Fruit fly (Drosophila melanogaster) whole organism, embryonic: Measurements from ENCODE around the gene CCHa2.

Experiments used
- B-H2 ChIP-seq: fragments of 200-800 bp; sonication (Bioruptor generic); optimal IDR thresholded peaks from 2 replicates; lab custom pipeline; 2018; ENCODE audit warnings: missing biosample characterization, mild to moderate bottlenecking, missing genetic modification characterization
- CG11456 ChIP-seq: fragments of 200-800 bp; sonication (Bioruptor generic); IDR thresholded peaks from 3 replicates; pipeline ENCODE4 v1.3.6; 2022; ENCODE audit warnings: missing biosample characterization, missing genetic modification characterization
- CG12155 ChIP-seq: fragments of 200-800 bp; sonication (Bioruptor generic); optimal IDR thresholded peaks from 3 replicates; lab custom pipeline; 2016; ENCODE audit warnings: missing biosample characterization, missing genetic modification characterization
- CG1233 ChIP-seq: fragments of 200-800 bp; sonication (Bioruptor generic); optimal IDR thresholded peaks from 4 replicates; lab custom pipeline; 2018; ENCODE audit warnings: missing biosample characterization, mild to moderate bottlenecking, missing genetic modification characterization
- CG12391 ChIP-seq: fragments of 200-800 bp; sonication (Bioruptor generic); optimal IDR thresholded peaks from 3 replicates; lab custom pipeline; 2018; ENCODE audit warnings: missing biosample characterization, mild to moderate bottlenecking, missing genetic modification characterization, moderate library complexity
- CG13123 ChIP-seq: fragments of 200-800 bp; sonication (Bioruptor generic); optimal IDR thresholded peaks from 2 replicates; lab custom pipeline; 2016; ENCODE audit warnings: missing biosample characterization, missing genetic modification characterization
- CG14441 ChIP-seq: fragments of 200-800 bp; sonication (Bioruptor generic); IDR thresholded peaks from 2 replicates; pipeline ENCODE4 v1.3.6; 2022; ENCODE audit warnings: missing biosample characterization, missing genetic modification characterization
- CG15479 ChIP-seq: fragments of 200-800 bp; sonication (Bioruptor generic); optimal IDR thresholded peaks from 3 replicates; lab custom pipeline; 2019; ENCODE audit warnings: missing biosample characterization, mild to moderate bottlenecking, missing genetic modification characterization, moderate library complexity
- CG16813 ChIP-seq: fragments of 200-800 bp; sonication (Bioruptor generic); IDR thresholded peaks from 3 replicates; pipeline ENCODE4 v1.3.6; 2022; ENCODE audit warnings: missing biosample characterization, missing genetic modification characterization; ENCODE audit not compliant: partially characterized antibody
- CG17612 ChIP-seq: fragments of 200-800 bp; sonication (Bioruptor generic); IDR thresholded peaks from 2 replicates; pipeline ENCODE4 v1.3.6; 2022; ENCODE audit warnings: missing biosample characterization, missing genetic modification characterization
- CG18011 ChIP-seq: fragments of 200-800 bp; sonication (Bioruptor generic); optimal IDR thresholded peaks from 2 replicates; lab custom pipeline; 2017; ENCODE audit warnings: missing biosample characterization, missing genetic modification characterization, mild to moderate bottlenecking, moderate library complexity, missing genotype
- CG18619 ChIP-seq: fragments of 200-800 bp; sonication (Bioruptor generic); optimal IDR thresholded peaks from 3 replicates; lab custom pipeline; 2017; ENCODE audit warnings: missing biosample characterization, mild to moderate bottlenecking, missing genetic modification characterization
- CG30403 ChIP-seq: fragments of 200-800 bp; sonication (Bioruptor generic); optimal IDR thresholded peaks from 3 replicates; lab custom pipeline; 2016; ENCODE audit warnings: missing biosample characterization, missing genetic modification characterization
- CG3995 ChIP-seq: fragments of 200-800 bp; sonication (Bioruptor generic); optimal IDR thresholded peaks from 3 replicates; lab custom pipeline; 2016; ENCODE audit warnings: missing biosample characterization, missing genetic modification characterization
- CG4404 ChIP-seq: fragments of 200-800 bp; sonication (Bioruptor generic); IDR thresholded peaks from 2 replicates; pipeline ENCODE4 v1.3.6; 2022; ENCODE audit warnings: missing biosample characterization, missing genetic modification characterization
- CG4424 ChIP-seq: fragments of 200-800 bp; sonication (Bioruptor generic); optimal IDR thresholded peaks from 3 replicates; lab custom pipeline; 2016; ENCODE audit warnings: missing biosample characterization, missing genetic modification characterization
- CG4730 ChIP-seq: fragments of 200-800 bp; sonication (Bioruptor generic); IDR thresholded peaks from 2 replicates; pipeline ENCODE4 v1.3.6; 2022; ENCODE audit warnings: missing biosample characterization, missing genetic modification characterization
- CG5953 ChIP-seq: fragments of 200-800 bp; sonication (Bioruptor generic); IDR thresholded peaks from 2 replicates; pipeline ENCODE4 v1.3.6; 2022; ENCODE audit warnings: missing biosample characterization, missing genetic modification characterization
- CG8924 ChIP-seq: fragments of 200-800 bp; optimal IDR thresholded peaks from 3 replicates; lab custom pipeline; 2019; ENCODE audit warnings: missing biosample characterization, mild to moderate bottlenecking, missing genetic modification characterization, moderate library complexity
- Chrac-16 ChIP-seq: fragments of 200-800 bp; sonication (Bioruptor generic); optimal IDR thresholded peaks from 3 replicates; lab custom pipeline; 2016; ENCODE audit warnings: missing biosample characterization, missing genetic modification characterization
- D19B ChIP-seq: fragments of 200-800 bp; sonication (Bioruptor generic); optimal IDR thresholded peaks from 2 replicates; lab custom pipeline; 2017; ENCODE audit warnings: missing biosample characterization, mild to moderate bottlenecking, missing genetic modification characterization
- Drgx ChIP-seq: fragments of 200-800 bp; sonication (Bioruptor generic); IDR thresholded peaks from 2 replicates; pipeline ENCODE4 v1.3.6; 2022; ENCODE audit warnings: missing biosample characterization, missing genetic modification characterization
- Eip74EF ChIP-seq, 2 experiments: fragments of 200-800 bp in 1 of 2; fragments of >200 bp in 1 of 2; sonication (Bioruptor generic) in 1 of 2; optimal IDR thresholded peaks; 2 replicates each; lab custom pipeline; 2017 to 2019; ENCODE audit warnings: missing biosample characterization in 2 of 2, missing genetic modification characterization in 2 of 2, mild to moderate bottlenecking in 1 of 2, moderate library complexity in 1 of 2
- Fer1 ChIP-seq: fragments of 200-800 bp; sonication (Bioruptor generic); optimal IDR thresholded peaks from 2 replicates; lab custom pipeline; 2017; ENCODE audit warnings: missing biosample characterization, mild to moderate bottlenecking, missing genetic modification characterization
- H2.0 ChIP-seq: fragments of 200-800 bp; sonication (Bioruptor generic); IDR thresholded peaks from 2 replicates; pipeline ENCODE4 v1.3.6; 2022; ENCODE audit warnings: missing biosample characterization, missing genetic modification characterization
- HLH3B ChIP-seq: fragments of 200-800 bp; sonication (Bioruptor generic); IDR thresholded peaks from 2 replicates; pipeline ENCODE4 v1.3.6; 2022; ENCODE audit warnings: missing biosample characterization, missing genetic modification characterization
- HLH54F ChIP-seq: fragments of 200-800 bp; sonication (Bioruptor generic); optimal IDR thresholded peaks from 3 replicates; lab custom pipeline; 2016; ENCODE audit warnings: missing biosample characterization, missing genetic modification characterization
- Max ChIP-seq: fragments of 200-800 bp; sonication (Bioruptor generic); optimal IDR thresholded peaks from 2 replicates; lab custom pipeline; 2016; ENCODE audit warnings: missing biosample characterization, mild to moderate bottlenecking, missing genetic modification characterization
- Mes4 ChIP-seq: fragments of 200-800 bp; sonication (Bioruptor generic); optimal IDR thresholded peaks from 2 replicates; lab custom pipeline; 2016; ENCODE audit warnings: missing biosample characterization, missing genetic modification characterization
- NC2α ChIP-seq: fragments of 200-800 bp; sonication (Bioruptor generic); optimal IDR thresholded peaks from 2 replicates; lab custom pipeline; 2016; ENCODE audit warnings: missing biosample characterization, missing genetic modification characterization
- Vsx1 ChIP-seq: fragments of 200-800 bp; sonication (Bioruptor generic); optimal IDR thresholded peaks from 2 replicates; lab custom pipeline; 2017; ENCODE audit warnings: missing biosample characterization, mild to moderate bottlenecking, missing genetic modification characterization, missing genetic modification reagents
- YL-1 ChIP-seq: fragments of 200-800 bp; sonication (Bioruptor generic); optimal IDR thresholded peaks from 3 replicates; lab custom pipeline; 2017; ENCODE audit warnings: missing biosample characterization, mild to moderate bottlenecking, missing genetic modification characterization
- bsh ChIP-seq, 2 experiments: fragments of 200-800 bp; sonication (Bioruptor generic); optimal IDR thresholded peaks; 2 replicates each; lab custom pipeline; 2017 to 2018; ENCODE audit warnings: mild to moderate bottlenecking in 2 of 2, missing biosample characterization in 2 of 2, missing genetic modification characterization in 2 of 2, moderate library complexity in 1 of 2
- chinmo ChIP-seq: fragments of 200-800 bp; sonication (Bioruptor generic); IDR thresholded peaks from 4 replicates; pipeline ENCODE4 v1.3.6; 2022; ENCODE audit warnings: missing biosample characterization, missing genetic modification characterization; ENCODE audit not compliant: partially characterized antibody
- crc ChIP-seq: fragments of 200-800 bp; sonication (Bioruptor generic); optimal IDR thresholded peaks from 2 replicates; lab custom pipeline; 2016; ENCODE audit warnings: missing biosample characterization, missing genetic modification characterization
- dan ChIP-seq: fragments of 200-800 bp; sonication (Bioruptor generic); IDR thresholded peaks from 2 replicates; pipeline ENCODE4 v1.3.6; 2022; ENCODE audit warnings: missing biosample characterization, missing genetic modification characterization
- en ChIP-seq: fragments of 200-800 bp; sonication (Bioruptor generic); optimal IDR thresholded peaks from 2 replicates; lab custom pipeline; 2016; ENCODE audit warnings: missing biosample characterization, missing genetic modification characterization
- gcm2 ChIP-seq: fragments of 200-800 bp; sonication (Bioruptor generic); optimal IDR thresholded peaks from 2 replicates; lab custom pipeline; 2016; ENCODE audit warnings: missing biosample characterization, missing genetic modification characterization
- gro ChIP-seq: fragments of 200-800 bp; sonication (Bioruptor generic); optimal IDR thresholded peaks from 2 replicates; lab custom pipeline; 2016; ENCODE audit warnings: missing biosample characterization, missing genetic modification characterization
- kni ChIP-seq: fragments of 200-800 bp; sonication (Bioruptor generic); optimal IDR thresholded peaks from 3 replicates; lab custom pipeline; 2017; ENCODE audit warnings: mild to moderate bottlenecking, missing biosample characterization, missing genetic modification reagents, missing genetic modification characterization
- lbe ChIP-seq: fragments of 200-800 bp; sonication (Bioruptor generic); optimal IDR thresholded peaks from 2 replicates; lab custom pipeline; 2016; ENCODE audit warnings: missing biosample characterization, mild to moderate bottlenecking, missing genetic modification characterization
- nmo ChIP-seq: fragments of 200-800 bp; sonication (Bioruptor generic); optimal IDR thresholded peaks from 2 replicates; lab custom pipeline; 2018; ENCODE audit warnings: missing biosample characterization, mild to moderate bottlenecking, missing genetic modification characterization, moderate library complexity
- org-1 ChIP-seq: fragments of 200-800 bp; sonication (Bioruptor generic); optimal IDR thresholded peaks from 2 replicates; lab custom pipeline; 2017; ENCODE audit warnings: missing biosample characterization, missing genetic modification characterization
- pum ChIP-seq: fragments of 200-800 bp; sonication (Bioruptor generic); optimal IDR thresholded peaks from 2 replicates; lab custom pipeline; 2016; ENCODE audit warnings: missing biosample characterization, missing genetic modification characterization
- seq ChIP-seq: fragments of 200-800 bp; sonication (Bioruptor generic); IDR thresholded peaks from 2 replicates; pipeline ENCODE4 v1.3.6; 2022; ENCODE audit warnings: missing biosample characterization, missing genetic modification characterization
- sr ChIP-seq: fragments of 200-800 bp; sonication (Bioruptor generic); IDR thresholded peaks from 3 replicates; pipeline ENCODE4 v1.3.6; 2022; ENCODE audit warnings: missing biosample characterization, missing genetic modification characterization
- tup ChIP-seq: fragments of 200-800 bp; sonication (Bioruptor generic); optimal IDR thresholded peaks from 2 replicates; lab custom pipeline; 2016; ENCODE audit warnings: missing biosample characterization, mild to moderate bottlenecking, missing genetic modification characterization, moderate library complexity
- wor ChIP-seq: fragments of 200-800 bp; sonication (Bioruptor generic); IDR thresholded peaks from 2 replicates; pipeline ENCODE4 v1.3.6; 2022; ENCODE audit warnings: missing biosample characterization, missing genetic modification characterization
- zf30C ChIP-seq: fragments of 200-800 bp; sonication (Bioruptor generic); optimal IDR thresholded peaks from 3 replicates; lab custom pipeline; 2018; ENCODE audit warnings: missing biosample characterization, mild to moderate bottlenecking, missing genetic modification characterization

CCHa2 gene

DNA sequence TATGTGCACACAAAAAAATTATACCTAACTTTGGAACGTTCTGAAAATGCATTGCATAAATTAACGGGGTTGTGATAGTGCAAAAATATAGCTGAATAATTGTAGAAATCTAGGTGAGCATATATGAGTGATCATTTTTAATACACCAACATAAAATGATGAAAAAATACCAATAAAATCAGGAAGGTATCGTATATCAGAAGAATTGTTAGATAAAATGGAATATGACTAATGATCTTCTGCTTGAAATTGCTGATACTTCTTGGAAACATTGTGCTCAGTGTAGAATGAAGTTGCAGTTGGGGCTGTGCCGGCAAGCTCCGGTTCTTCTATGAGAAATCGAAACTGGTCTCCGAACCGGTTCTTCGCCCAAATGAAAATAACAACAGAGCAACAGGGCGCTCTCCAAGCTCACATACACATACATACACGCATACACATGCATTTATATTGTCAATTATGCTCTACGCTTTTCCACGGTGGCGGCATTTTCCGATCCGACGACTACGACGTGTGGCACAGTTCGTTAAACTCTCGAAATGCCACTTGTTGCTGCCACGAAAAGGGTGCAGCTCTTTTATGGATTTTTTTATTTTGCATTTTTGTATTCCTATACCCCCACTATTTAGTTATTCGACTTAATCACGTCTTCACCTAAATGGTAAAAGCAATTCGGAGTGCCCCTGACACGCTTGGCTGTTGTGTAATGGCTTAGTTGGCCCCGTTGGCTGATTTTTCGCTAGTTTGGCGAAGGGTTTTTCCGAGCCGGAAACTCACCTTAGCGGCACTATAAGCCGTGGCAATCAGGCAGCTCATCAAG lies 6.1 kb upstream of the CCHa2 start (continued):
- TF ChIP-seq CG1233 (peak; percentile 72), CG4730 (peak; percentile 78), sr (no peak), YL-1 (GFP tag; lab: Kevin White, UChicago) (peak; percentile 3), bsh (GFP tag; optimal IDR thresholded peaks at IDR 0.05; lab: Kevin White, UChicago) (peak; percentile 90 to 91), wor (GFP tag; lab: Robert Waterston, UW) (peak; percentile 83), H2.0 (peak; percentile 79), CG18011 (GFP tag; lab: Kevin White, UChicago) (peak; percentile 64), CG14441 (GFP tag; lab: Robert Waterston, UW) (peak; percentile 84), B-H2 (GFP tag; lab: Kevin White, UChicago) (peak; percentile 19), NC2α (GFP tag; lab: Kevin White, UChicago) (peak; percentile 80), Fer1 (peak; percentile 82), pum (peak; percentile 89), CG8924 (tag; lab: Kevin White, UChicago) (peak; percentile 92), nmo (GFP tag; lab: Kevin White, UChicago) (peak; percentile 94), CG5953 (GFP tag; lab: Robert Waterston, UW) (peak; percentile 70), zf30C (GFP tag; lab: Kevin White, UChicago) (peak; percentile 90), kni (GFP tag; lab: Kevin White, UChicago) (peak; percentile 69), CG12391 (tag; lab: Kevin White, UChicago) (peak; percentile 95), org-1 (GFP tag; lab: Kevin White, UChicago) (peak; percentile 88), CG12155 (peak; percentile 85), tup (GFP tag; lab: Kevin White, UChicago) (peak; percentile 54), gro (GFP tag; lab: Kevin White, UChicago) (peak; percentile 55), CG4404 (peak; percentile 80), D19B (GFP tag; lab: Kevin White, UChicago) (peak; percentile 71), CG15479 (GFP tag; lab: Kevin White, UChicago) (no peak), Mes4 (peak; percentile 83), chinmo (no peak), lbe (GFP tag; lab: Kevin White, UChicago) (peak; percentile 69), Max (GFP tag; lab: Kevin White, UChicago) (peak; percentile 76), CG18619 (GFP tag; lab: Kevin White, UChicago) (peak; percentile 89), Chrac-16 (GFP tag; lab: Kevin White, UChicago) (peak; percentile 89), CG11456 (GFP tag; lab: Robert Waterston, UW) (peak; percentile 71; the same call in 1 of the 3 replicates), CG13123 (GFP tag; lab: Kevin White, UChicago) (peak; percentile 65), Eip74EF (GFP tag; optimal IDR thresholded peaks at IDR 0.05; lab: Kevin White, UChicago) (peak in 1 of 2 experiments; percentile 92), en (GFP tag; lab: Kevin White, UChicago) (peak; percentile 86), gcm2 (peak; percentile 82), CG3995 (GFP tag; lab: Kevin White, UChicago) (peak; percentile 28), HLH54F (peak; percentile 86), CG30403 (peak; percentile 95), dan (GFP tag; lab: Robert Waterston, UW) (peak; percentile 65; the same call in 1 of the 2 replicates), CG4424 (GFP tag; lab: Kevin White, UChicago) (peak; percentile 86), seq (peak; percentile 92), HLH3B (GFP tag; lab: Robert Waterston, UW) (peak; percentile 85), CG17612 (GFP tag; lab: Robert Waterston, UW) (peak; percentile 54), CG16813 (GFP tag; lab: Robert Waterston, UW) (no peak), Drgx (GFP tag; lab: Robert Waterston, UW) (peak; percentile 81), crc (GFP tag; lab: Kevin White, UChicago) (peak; percentile 76), Vsx1 (GFP tag; lab: Kevin White, UChicago) (peak; percentile 81)
